Worm (Caenorhabditis elegans) whole organism, L1 larva: Measurements from ENCODE around the gene agmo-1.

Experiments used
- aly-2 ChIP-seq: fragments of 150-350 bp; optimal IDR thresholded peaks from 2 replicates; lab custom pipeline; 2014; ENCODE audit warnings: missing biosample characterization, missing genetic modification characterization
- ama-1 ChIP-seq: fragments of 150-350 bp; optimal IDR thresholded peaks from 2 replicates; lab custom pipeline; 2014
- ceh-82 ChIP-seq, 3 experiments: fragments of 150-350 bp in 1 of 3; sonication (generic microtip) in 2 of 3; optimal IDR thresholded peaks; 2 replicates each; lab custom pipeline; 2014 to 2017; ENCODE audit warnings: missing biosample characterization in 3 of 3, missing genetic modification characterization in 3 of 3
- egl-27 ChIP-seq, 2 experiments: fragments of 150-350 bp in 1 of 2; sonication (generic microtip); optimal IDR thresholded peaks; 3 replicates each; lab custom pipeline; 2017 to 2018; ENCODE audit warnings: missing biosample characterization in 2 of 2, missing genetic modification characterization in 2 of 2, missing genetic modification reagents in 2 of 2
- jun-1 ChIP-seq: fragments of 150-350 bp; optimal IDR thresholded peaks from 2 replicates; lab custom pipeline; 2014; ENCODE audit warnings: missing biosample characterization, missing genetic modification reagents, missing genetic modification characterization
- lin-39 ChIP-seq: fragments of 150-350 bp; optimal IDR thresholded peaks from 2 replicates; lab custom pipeline; 2014; ENCODE audit warnings: missing biosample characterization, missing genetic modification reagents, missing genetic modification characterization
- nhr-11 ChIP-seq: fragments of 150-350 bp; optimal IDR thresholded peaks from 2 replicates; lab custom pipeline; 2014; ENCODE audit warnings: missing biosample characterization, missing genetic modification characterization
- nhr-237 ChIP-seq: fragments of 150-350 bp; optimal IDR thresholded peaks from 2 replicates; lab custom pipeline; 2014; ENCODE audit warnings: missing biosample characterization, missing genetic modification characterization
- nhr-28 ChIP-seq: fragments of 150-350 bp; optimal IDR thresholded peaks from 2 replicates; lab custom pipeline; 2014; ENCODE audit warnings: missing biosample characterization, missing genetic modification characterization
- nhr-77 ChIP-seq: fragments of 150-350 bp; optimal IDR thresholded peaks from 2 replicates; lab custom pipeline; 2014; ENCODE audit warnings: missing biosample characterization, missing genetic modification characterization
- unc-130 ChIP-seq: fragments of 150-350 bp; optimal IDR thresholded peaks from 2 replicates; lab custom pipeline; 2017; ENCODE audit warnings: missing biosample characterization, missing genetic modification characterization, inconsistent platforms

DNA sequence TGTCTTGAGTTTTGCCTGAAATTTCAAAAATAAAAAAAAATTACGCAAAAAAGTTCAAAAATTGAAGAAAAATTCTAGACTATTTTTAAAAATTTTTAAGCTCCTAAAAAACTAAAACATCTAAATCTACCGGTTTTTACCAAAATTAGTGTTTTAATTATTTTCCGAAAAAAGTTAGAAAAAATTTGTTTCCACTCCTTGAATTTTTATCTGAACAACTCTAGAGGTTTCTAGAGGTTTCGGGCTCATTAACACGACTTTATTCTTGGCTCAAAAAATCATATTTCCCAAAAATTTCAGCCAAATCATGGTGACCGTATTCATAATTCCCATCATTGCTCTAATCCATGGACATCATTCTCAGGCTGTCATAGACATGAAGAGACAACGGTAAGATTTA lies 13.5 kb downstream of the agmo-1 start, which contains the start of gene lgc-37:
- TF ChIP-seq jun-1 (tag; lab: Kevin White, UChicago), result no peak
- TF ChIP-seq aly-2, result no peak
- TF ChIP-seq lin-39 (tag; lab: Kevin White, UChicago), result no peak
- no peak for TF ChIP-seq nhr-28
- no peak for TF ChIP-seq nhr-11 (tag; lab: Kevin White, UChicago)
- TF ChIP-seq nhr-237 (tag; lab: Kevin White, UChicago), result no peak
- TF ChIP-seq ceh-82 (tag; optimal IDR thresholded peaks at IDR 0.05; lab: Kevin White, UChicago), result no peak
- TF ChIP-seq nhr-77 (tag; lab: Kevin White, UChicago), result no peak
- TF ChIP-seq unc-130, result no peak
- TF ChIP-seq ama-1 (lab: Kevin White, UChicago), result no peak
- TF ChIP-seq egl-27 (tag; optimal IDR thresholded peaks at IDR 0.05; lab: Kevin White, UChicago), result no peak
